Worm (Caenorhabditis elegans) whole organism, L3 larva: ENCODE results near the gene C13C4.7.

Experiments
- aly-2 ChIP-seq: fragments of 150-350 bp; optimal IDR thresholded peaks from 2 replicates; lab custom pipeline; 2014; ENCODE audit warnings: missing biosample characterization, missing genetic modification characterization
- ceh-82 ChIP-seq: fragments of 150-350 bp; optimal IDR thresholded peaks from 2 replicates; lab custom pipeline; 2014; ENCODE audit warnings: missing biosample characterization, missing genetic modification characterization
- egl-27 ChIP-seq: sonication (generic microtip); optimal IDR thresholded peaks from 4 replicates; lab custom pipeline; 2017; ENCODE audit warnings: missing biosample characterization, missing genetic modification reagents, missing genetic modification characterization
- elt-3 ChIP-seq, 3 experiments: fragments of 150-350 bp in 1 of 3; sonication (generic microtip) in 2 of 3; optimal IDR thresholded peaks; 2 replicates in 2 of 3; 4 replicates in 1 of 3; lab custom pipeline; 2014 to 2017; ENCODE audit warnings: missing biosample characterization in 3 of 3, missing genetic modification characterization in 3 of 3
- nfya-1 ChIP-seq: sonication (generic microtip); optimal IDR thresholded peaks from 2 replicates; lab custom pipeline; 2017; ENCODE audit warnings: missing genetic modification characterization, mild to moderate bottlenecking, missing compliant biosample characterization, antibody characterized with exemption, moderate library complexity; ENCODE audit not compliant: insufficient read depth
- unc-39 ChIP-seq: sonication (generic microtip); optimal IDR thresholded peaks from 4 replicates; lab custom pipeline; 2017; ENCODE audit warnings: missing biosample characterization, missing genetic modification characterization

DNA sequence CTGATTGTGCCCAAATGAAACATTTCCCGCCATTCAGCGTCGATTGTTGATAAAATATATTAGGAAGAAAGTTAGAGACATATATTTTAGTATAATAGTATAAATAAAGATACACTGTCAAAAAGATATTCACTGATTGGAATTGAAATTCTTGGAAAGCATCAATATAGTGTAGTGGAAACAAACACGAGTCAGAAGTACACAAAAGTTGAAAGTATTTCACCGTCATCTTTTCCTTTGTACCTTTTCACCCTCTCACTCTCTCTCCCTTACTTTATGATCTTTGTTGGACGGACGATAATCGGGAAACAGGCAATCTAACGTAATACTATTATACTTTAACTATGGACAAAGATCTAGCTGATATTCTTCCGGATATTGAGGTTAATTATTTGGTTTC, 26.3 kb downstream of the C13C4.7 start, which contains the start of gene nhr-208:
- TF ChIP-seq ceh-82 (tag; lab: Kevin White, UChicago) (no peak), elt-3 (tag; optimal IDR thresholded peaks at IDR 0.05; lab: Kevin White, UChicago) (no peak), nfya-1 (no peak), aly-2 (tag; lab: Kevin White, UChicago) (no peak), egl-27 (tag; lab: Kevin White, UChicago) (no peak), unc-39 (tag; lab: Kevin White, UChicago) (no peak)
